Worm (Caenorhabditis elegans) whole organism, L1 larva: ENCODE data around the gene K12H6.10.

Source experiments
- aly-2 ChIP-seq: fragments of 150-350 bp; optimal IDR thresholded peaks from 2 replicates; lab custom pipeline; 2014; ENCODE audit warnings: missing biosample characterization, missing genetic modification characterization
- hpl-2 ChIP-seq: fragments of 150-350 bp; optimal IDR thresholded peaks from 2 replicates; lab custom pipeline; 2014; ENCODE audit warnings: missing biosample characterization, missing genetic modification reagents, missing genetic modification characterization
- lin-15B ChIP-seq: fragments of 150-350 bp; sonication (generic microtip); optimal IDR thresholded peaks from 3 replicates; lab custom pipeline; 2014; ENCODE audit warnings: missing biosample characterization, missing genetic modification characterization
- tbx-2 ChIP-seq: sonication (generic microtip); optimal IDR thresholded peaks from 2 replicates; lab custom pipeline; 2016; ENCODE audit warnings: missing genetic modification characterization, missing compliant biosample characterization

ce11 chrII:2787031-2787512 is 35.6 kb upstream of the K12H6.10 start, which contains the start of the genes F08D12.12 and srpa-72:
- no peak for TF ChIP-seq tbx-2 (tag; lab: Kevin White, UChicago)
- no peak for TF ChIP-seq hpl-2 (GFP tag; lab: Kevin White, UChicago)
- TF ChIP-seq lin-15B = peak; percentile 15
- TF ChIP-seq aly-2 (tag; lab: Kevin White, UChicago) = no peak
